Worm (Caenorhabditis elegans) whole organism, L4 larva: ENCODE results near the gene C05E11.7.

Experiments
- ama-1 ChIP-seq: fragments of 150-350 bp; optimal IDR thresholded peaks from 2 replicates; lab custom pipeline; 2014; ENCODE audit warnings: inconsistent platforms, mixed read lengths
- egl-43 ChIP-seq: fragments of 200-800 bp; sonication (Bioruptor generic); IDR thresholded peaks from 2 replicates; pipeline ENCODE4 v1.3.6; 2022; ENCODE audit warnings: missing genetic modification reagents, missing genetic modification characterization, missing compliant biosample characterization
- lin-13 ChIP-seq: fragments of 150-350 bp; optimal IDR thresholded peaks from 2 replicates; lab custom pipeline; 2014; ENCODE audit warnings: missing biosample characterization, missing genetic modification reagents, missing genetic modification characterization
- madf-5 ChIP-seq, 2 experiments: fragments of 200-800 bp; sonication (Bioruptor generic); IDR thresholded peaks; 2 replicates each; pipeline ENCODE4 v1.3.6; 2022; ENCODE audit warnings: missing compliant biosample characterization in 2 of 2, missing genetic modification characterization in 2 of 2
- nhr-237 ChIP-seq: sonication (generic microtip); optimal IDR thresholded peaks from 2 replicates; lab custom pipeline; 2017; ENCODE audit warnings: missing biosample characterization, missing genetic modification characterization
- pha-4 ChIP-seq, 2 experiments: fragments of 150-350 bp in 1 of 2; fragments of 200-800 bp in 1 of 2; sonication (Bioruptor generic) in 1 of 2; IDR thresholded peaks in 1 of 2; optimal IDR thresholded peaks in 1 of 2; 2 replicates each; pipeline versions ENCODE4 v1.3.6 to Lab custom; 2014 to 2022; ENCODE audit warnings: missing genetic modification characterization in 2 of 2, missing genetic modification reagents in 2 of 2, missing biosample characterization in 1 of 2, missing compliant biosample characterization in 1 of 2
- zip-11 ChIP-seq: fragments of 200-800 bp; sonication (Bioruptor generic); IDR thresholded peaks from 2 replicates; pipeline ENCODE4 v1.3.6; 2022; ENCODE audit warnings: missing genetic modification characterization, missing compliant biosample characterization

- TF ChIP-seq madf-5 (GFP tag; IDR thresholded peaks at IDR 0.05; lab: Robert Waterston, UW) (no peak), pha-4 (GFP tag; IDR thresholded peaks at IDR 0.05; lab: Robert Waterston, UW) (no peak), pha-4 (tag; optimal IDR thresholded peaks at IDR 0.05; lab: Kevin White, UChicago) (no peak), nhr-237 (tag; lab: Kevin White, UChicago) (no peak), ama-1 (lab: Kevin White, UChicago) (no peak), zip-11 (GFP tag; lab: Robert Waterston, UW) (no peak), lin-13 (no peak), egl-43 (GFP tag; lab: Robert Waterston, UW) (no peak)
These were observed 46.6 kb upstream of the C05E11.7 start, which contains the start of gene slcr-46.1 for ce11 chrX:4632088-4632487.
